Worm (Caenorhabditis elegans): ENCODE results near the gene F41G3.3.

DNA sequence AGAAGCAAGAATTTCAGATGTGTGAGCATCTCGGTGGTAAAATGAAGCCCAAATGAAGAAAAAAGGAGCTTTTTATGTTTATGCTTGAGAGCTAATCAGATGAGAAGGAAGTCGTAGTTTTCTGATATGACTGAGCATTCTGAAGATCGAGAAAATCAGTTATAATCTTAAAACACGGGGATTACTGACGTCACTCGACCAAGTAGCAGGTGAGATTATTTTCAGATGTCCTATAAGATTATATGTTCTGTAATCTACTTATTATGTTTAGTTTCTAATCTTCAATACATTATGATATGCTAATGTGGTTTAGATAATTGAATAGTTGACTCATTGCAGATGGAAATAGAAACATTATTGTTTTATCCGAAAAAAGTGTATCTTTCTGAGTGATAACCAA is 10.5 kb upstream of the F41G3.3 start, which contains the start of gene ins-14:
- no peak for TF ChIP-seq lin-35 (GFP tag; optimal IDR thresholded peaks at IDR 0.05)
- no peak for TF ChIP-seq snpc-4 (tag; optimal IDR thresholded peaks at IDR 0.05)
- TF ChIP-seq lin-39 (tag; optimal IDR thresholded peaks at IDR 0.05) = no peak
- no peak for TF ChIP-seq lsy-2 (tag; optimal IDR thresholded peaks at IDR 0.05)
- no peak for TF ChIP-seq nhr-237 (tag; optimal IDR thresholded peaks at IDR 0.05)
- TF ChIP-seq ceh-90 (tag; optimal IDR thresholded peaks at IDR 0.05) = no peak
- TF ChIP-seq sup-37 (GFP tag; optimal IDR thresholded peaks at IDR 0.05) = no peak
- TF ChIP-seq lin-13 (GFP tag; optimal IDR thresholded peaks at IDR 0.05) = no peak
- TF ChIP-seq nhr-11 (tag; optimal IDR thresholded peaks at IDR 0.05) = no peak
- no peak for TF ChIP-seq ama-1 (optimal IDR thresholded peaks at IDR 0.05)
